Fruit fly (Drosophila melanogaster) whole organism, embryonic: ENCODE measurements around the gene asl.

Experiments
- Atf3 ChIP-seq: fragments of 200-800 bp; sonication (Bioruptor generic); optimal IDR thresholded peaks from 3 replicates; lab custom pipeline; 2016; ENCODE audit warnings: missing biosample characterization, missing genetic modification characterization
- Awh ChIP-seq: fragments of 200-800 bp; sonication (Bioruptor generic); IDR thresholded peaks from 2 replicates; pipeline ENCODE4, ENCODE4 v1.3.6; 2022; ENCODE audit warnings: missing biosample characterization, missing genetic modification characterization
- C15 ChIP-seq: fragments of 200-800 bp; sonication (Bioruptor generic); IDR thresholded peaks from 3 replicates; pipeline ENCODE4 v1.3.6; 2022; ENCODE audit warnings: missing biosample characterization, missing genetic modification characterization
- CG10565 ChIP-seq: fragments of 200-800 bp; sonication (Bioruptor generic); optimal IDR thresholded peaks from 3 replicates; lab custom pipeline; 2016; ENCODE audit warnings: missing biosample characterization, mild to moderate bottlenecking, missing genetic modification characterization
- CG12236 ChIP-seq: fragments of 200-800 bp; sonication (Bioruptor generic); optimal IDR thresholded peaks from 2 replicates; lab custom pipeline; 2016; ENCODE audit warnings: missing biosample characterization, missing genetic modification characterization
- CG12769 ChIP-seq: fragments of 200-800 bp; sonication (Bioruptor generic); optimal IDR thresholded peaks from 2 replicates; lab custom pipeline; 2019; ENCODE audit warnings: missing biosample characterization, mild to moderate bottlenecking, missing genetic modification characterization, moderate library complexity
- CG13287 ChIP-seq: fragments of 200-800 bp; sonication (Bioruptor generic); IDR thresholded peaks from 2 replicates; pipeline ENCODE4 v1.3.6; 2022; ENCODE audit warnings: missing biosample characterization, missing genetic modification characterization; ENCODE audit not compliant: partially characterized antibody
- CG1529 ChIP-seq: fragments of 200-800 bp; sonication (Bioruptor generic); optimal IDR thresholded peaks from 3 replicates; lab custom pipeline; 2018; ENCODE audit warnings: missing biosample characterization, missing genetic modification characterization
- CG15601 ChIP-seq: fragments of 200-800 bp; sonication (Bioruptor generic); optimal IDR thresholded peaks from 3 replicates; lab custom pipeline; 2019; ENCODE audit warnings: missing biosample characterization, mild to moderate bottlenecking, missing genetic modification characterization, moderate library complexity
- CG1603 ChIP-seq: fragments of 200-800 bp; sonication (Bioruptor generic); optimal IDR thresholded peaks from 2 replicates; lab custom pipeline; 2019; ENCODE audit warnings: missing biosample characterization, mild to moderate bottlenecking, missing genetic modification characterization, moderate library complexity
- CG17328 ChIP-seq: fragments of 200-800 bp; sonication (Bioruptor generic); IDR thresholded peaks from 2 replicates; pipeline ENCODE4 v1.3.6; 2022; ENCODE audit warnings: missing biosample characterization, missing genetic modification characterization
- CG2889 ChIP-seq: fragments of 200-800 bp; sonication (Bioruptor generic); IDR thresholded peaks from 3 replicates; pipeline ENCODE4 v1.3.6; 2022; ENCODE audit warnings: missing biosample characterization, missing genetic modification characterization
- CG32772 ChIP-seq: fragments of 200-800 bp; sonication (Bioruptor generic); IDR thresholded peaks from 2 replicates; pipeline ENCODE4 v1.3.6; 2022; ENCODE audit warnings: missing biosample characterization, missing genetic modification characterization
- CG34376 ChIP-seq: fragments of 200-800 bp; sonication (Bioruptor generic); optimal IDR thresholded peaks from 2 replicates; lab custom pipeline; 2018; ENCODE audit warnings: missing biosample characterization, mild to moderate bottlenecking, missing genetic modification characterization
- CG42726 ChIP-seq: fragments of 200-800 bp; sonication (Bioruptor generic); IDR thresholded peaks from 2 replicates; pipeline ENCODE4 v1.3.6; 2022; ENCODE audit warnings: missing biosample characterization, missing genetic modification characterization; ENCODE audit not compliant: partially characterized antibody
- CG6254 ChIP-seq: fragments of 200-800 bp; sonication (Bioruptor generic); optimal IDR thresholded peaks from 3 replicates; lab custom pipeline; 2017; ENCODE audit warnings: mild to moderate bottlenecking, missing biosample characterization, missing genetic modification reagents, missing genetic modification characterization
- CG6689 ChIP-seq: fragments of 200-800 bp; sonication (Bioruptor generic); IDR thresholded peaks from 2 replicates; pipeline ENCODE4 v1.3.6; 2022; ENCODE audit warnings: missing biosample characterization, missing genetic modification characterization
- CG6791 ChIP-seq: fragments of 200-800 bp; sonication (Bioruptor generic); IDR thresholded peaks from 3 replicates; pipeline ENCODE4 v1.3.6; 2022; ENCODE audit warnings: missing biosample characterization, missing genetic modification characterization; ENCODE audit not compliant: partially characterized antibody
- CG7271 ChIP-seq: fragments of 200-800 bp; sonication (Bioruptor generic); optimal IDR thresholded peaks from 2 replicates; lab custom pipeline; 2018; ENCODE audit warnings: missing biosample characterization, mild to moderate bottlenecking, missing genetic modification characterization, moderate library complexity
- CG9609 ChIP-seq: fragments of 200-800 bp; sonication (Bioruptor generic); optimal IDR thresholded peaks from 3 replicates; lab custom pipeline; 2016; ENCODE audit warnings: missing biosample characterization, missing genetic modification characterization
- CG9817 ChIP-seq: fragments of 200-800 bp; sonication (Bioruptor generic); optimal IDR thresholded peaks from 2 replicates; lab custom pipeline; 2018; ENCODE audit warnings: missing biosample characterization, mild to moderate bottlenecking, missing genetic modification characterization, moderate library complexity
- Chrac-16 ChIP-seq: fragments of 200-800 bp; sonication (Bioruptor generic); optimal IDR thresholded peaks from 3 replicates; lab custom pipeline; 2016; ENCODE audit warnings: missing biosample characterization, missing genetic modification characterization
- CrebB ChIP-seq: fragments of 200-800 bp; sonication (Bioruptor generic); optimal IDR thresholded peaks from 3 replicates; lab custom pipeline; 2018; ENCODE audit warnings: missing biosample characterization, mild to moderate bottlenecking, missing genetic modification characterization
- Dip2 ChIP-seq: fragments of 200-800 bp; sonication (Bioruptor generic); IDR thresholded peaks from 2 replicates; pipeline ENCODE4 v1.3.6; 2022; ENCODE audit warnings: missing biosample characterization, missing genetic modification characterization
- E2f1 ChIP-seq: fragments of 200-800 bp; sonication (Bioruptor generic); IDR thresholded peaks from 2 replicates; pipeline ENCODE4 v1.3.6; 2022; ENCODE audit warnings: missing biosample characterization, missing genetic modification characterization
- Hand ChIP-seq: fragments of 200-800 bp; sonication (Bioruptor generic); optimal IDR thresholded peaks from 2 replicates; lab custom pipeline; 2017; ENCODE audit warnings: mild to moderate bottlenecking, missing biosample characterization, missing genetic modification reagents, missing genetic modification characterization
- Hey ChIP-seq: fragments of 200-800 bp; sonication (Bioruptor generic); optimal IDR thresholded peaks from 3 replicates; lab custom pipeline; 2018; ENCODE audit warnings: missing biosample characterization, mild to moderate bottlenecking, missing genetic modification characterization
- HmgZ ChIP-seq: fragments of 200-800 bp; sonication (Bioruptor generic); optimal IDR thresholded peaks from 2 replicates; lab custom pipeline; 2018; ENCODE audit warnings: missing biosample characterization, mild to moderate bottlenecking, missing genetic modification characterization
- Hmx ChIP-seq: fragments of 200-800 bp; sonication (Bioruptor generic); optimal IDR thresholded peaks from 2 replicates; lab custom pipeline; 2016; ENCODE audit warnings: missing biosample characterization, missing genetic modification characterization
- Hr51 ChIP-seq, 2 experiments: fragments of 200-800 bp; sonication (Bioruptor generic); optimal IDR thresholded peaks; 2 replicates in 1 of 2; 3 replicates in 1 of 2; lab custom pipeline; 2016 to 2018; ENCODE audit warnings: missing biosample characterization in 2 of 2, missing genetic modification characterization in 2 of 2, mild to moderate bottlenecking in 1 of 2, moderate library complexity in 1 of 2
- Kr ChIP-seq: fragments of 200-800 bp; sonication (Bioruptor generic); optimal IDR thresholded peaks from 2 replicates; lab custom pipeline; 2017; ENCODE audit warnings: missing biosample characterization, mild to moderate bottlenecking, missing genetic modification characterization
- Mad ChIP-seq: fragments of 200-800 bp; sonication (Bioruptor generic); optimal IDR thresholded peaks from 2 replicates; lab custom pipeline; 2016; ENCODE audit warnings: missing biosample characterization, missing genetic modification characterization
- Oli ChIP-seq: fragments of 200-800 bp; sonication (Bioruptor generic); optimal IDR thresholded peaks from 2 replicates; lab custom pipeline; 2018; ENCODE audit warnings: missing biosample characterization, mild to moderate bottlenecking, missing genetic modification characterization, moderate library complexity
- Opbp ChIP-seq: fragments of 200-800 bp; sonication (Bioruptor generic); IDR thresholded peaks from 3 replicates; pipeline ENCODE4 v1.3.6; 2022; ENCODE audit warnings: missing biosample characterization, missing genetic modification characterization; ENCODE audit not compliant: partially characterized antibody
- Ravus ChIP-seq: fragments of 200-800 bp; sonication (Bioruptor generic); IDR thresholded peaks from 2 replicates; pipeline ENCODE4 v1.3.6; 2022; ENCODE audit warnings: missing biosample characterization, missing genetic modification characterization
- YL-1 ChIP-seq: fragments of 200-800 bp; sonication (Bioruptor generic); optimal IDR thresholded peaks from 3 replicates; lab custom pipeline; 2017; ENCODE audit warnings: missing biosample characterization, mild to moderate bottlenecking, missing genetic modification characterization
- bigmax ChIP-seq: fragments of 200-800 bp; sonication (Bioruptor generic); optimal IDR thresholded peaks from 2 replicates; lab custom pipeline; 2018; ENCODE audit warnings: missing biosample characterization, mild to moderate bottlenecking, missing genetic modification characterization
- gce ChIP-seq: fragments of 200-800 bp; sonication (Bioruptor generic); IDR thresholded peaks from 3 replicates; pipeline ENCODE4 v1.3.6; 2022; ENCODE audit warnings: missing biosample characterization, missing genetic modification characterization
- jumu ChIP-seq: fragments of 200-800 bp; sonication (Bioruptor generic); optimal IDR thresholded peaks from 3 replicates; lab custom pipeline; 2016; ENCODE audit warnings: missing biosample characterization, missing genetic modification characterization
- mirr ChIP-seq: fragments of 200-800 bp; sonication (Bioruptor generic); optimal IDR thresholded peaks from 3 replicates; lab custom pipeline; 2018; ENCODE audit warnings: missing biosample characterization, mild to moderate bottlenecking, missing genetic modification characterization
- org-1 ChIP-seq: fragments of 200-800 bp; sonication (Bioruptor generic); optimal IDR thresholded peaks from 2 replicates; lab custom pipeline; 2017; ENCODE audit warnings: missing biosample characterization, missing genetic modification characterization
- pfk ChIP-seq: fragments of 200-800 bp; sonication (Bioruptor generic); optimal IDR thresholded peaks from 2 replicates; lab custom pipeline; 2018; ENCODE audit warnings: missing biosample characterization, mild to moderate bottlenecking, missing genetic modification characterization, moderate library complexity
- pnt ChIP-seq: fragments of 200-800 bp; sonication (Bioruptor generic); optimal IDR thresholded peaks from 3 replicates; lab custom pipeline; 2016; ENCODE audit warnings: missing biosample characterization, missing genetic modification characterization
- repo ChIP-seq: fragments of 200-800 bp; sonication (Bioruptor generic); optimal IDR thresholded peaks from 2 replicates; lab custom pipeline; 2016; ENCODE audit warnings: missing biosample characterization, missing genetic modification characterization
- row ChIP-seq: fragments of 200-800 bp; sonication (Bioruptor generic); IDR thresholded peaks from 3 replicates; pipeline ENCODE4 v1.3.6; 2022; ENCODE audit warnings: missing biosample characterization, missing genetic modification characterization
- tgo ChIP-seq: fragments of 200-800 bp; sonication (Bioruptor generic); IDR thresholded peaks from 3 replicates; pipeline ENCODE4 v1.3.6; 2022; ENCODE audit warnings: missing biosample characterization, missing genetic modification characterization
- tll ChIP-seq, 2 experiments: fragments of 200-800 bp in 1 of 2; fragments of >200 bp in 1 of 2; sonication (Bioruptor generic) in 1 of 2; optimal IDR thresholded peaks; 2 replicates each; lab custom pipeline; 2017 to 2019; ENCODE audit warnings: missing biosample characterization in 2 of 2, missing genetic modification characterization in 2 of 2, mild to moderate bottlenecking in 1 of 2, moderate library complexity in 1 of 2
- ttk ChIP-seq: fragments of 200-800 bp; sonication (Bioruptor generic); IDR thresholded peaks from 2 replicates; pipeline ENCODE4 v2.1.2; 2022; ENCODE audit warnings: missing biosample characterization, missing genetic modification characterization
- vvl ChIP-seq: fragments of 200-800 bp; sonication (Bioruptor generic); IDR thresholded peaks from 2 replicates; pipeline ENCODE4 v1.3.6; 2022; ENCODE audit warnings: missing biosample characterization, missing genetic modification characterization
- wek ChIP-seq: fragments of 200-800 bp; sonication (Bioruptor generic); optimal IDR thresholded peaks from 3 replicates; lab custom pipeline; 2018; ENCODE audit warnings: missing biosample characterization, mild to moderate bottlenecking, missing genetic modification characterization, moderate library complexity

The asl gene

dm6 chr3R:5622985-5623630 lies 16.8 kb upstream of the asl start (continued):
- TF ChIP-seq pfk (GFP tag; lab: Kevin White, UChicago) (peak; percentile 86), gce (GFP tag; lab: Robert Waterston, UW) (no peak), CG6791 (no peak), Opbp (GFP tag; lab: Robert Waterston, UW) (no peak), bigmax (GFP tag; lab: Kevin White, UChicago) (peak; percentile 62), repo (GFP tag; lab: Kevin White, UChicago) (peak; percentile 75), E2f1 (GFP tag; lab: Robert Waterston, UW) (no peak), CG10565 (GFP tag; lab: Kevin White, UChicago) (no peak), Chrac-16 (peak; percentile 38), CG15601 (peak; percentile 87), YL-1 (peak; percentile 77), jumu (GFP tag; lab: Kevin White, UChicago) (peak; percentile 41), CG9817 (tag; lab: Kevin White, UChicago) (peak; percentile 42), CG9609 (peak; percentile 29), CG42726 (GFP tag; lab: Robert Waterston, UW) (no peak), CG6254 (peak; percentile 78), CrebB (tag; lab: Kevin White, UChicago) (peak; percentile 83), Atf3 (peak; percentile 64), CG12769 (peak; percentile 73), wek (GFP tag; lab: Kevin White, UChicago) (peak; percentile 89), Hand (GFP tag; lab: Kevin White, UChicago) (peak; percentile 51), CG7271 (tag; lab: Kevin White, UChicago) (peak; percentile 78), Kr (GFP tag; lab: Kevin White, UChicago) (peak; percentile 77), row (GFP tag; lab: Robert Waterston, UW) (no peak), tll (GFP tag; optimal IDR thresholded peaks at IDR 0.05; lab: Kevin White, UChicago) (peak in 1 of 2 experiments; percentile 49), Hey (tag; lab: Kevin White, UChicago) (peak; percentile 81), ttk (GFP tag; lab: Robert Waterston, UW) (no peak), CG12236 (GFP tag; lab: Kevin White, UChicago) (peak; percentile 77), Hmx (no peak), Oli (tag; lab: Kevin White, UChicago) (peak; percentile 23), Hr51 (GFP tag; optimal IDR thresholded peaks at IDR 0.05; lab: Kevin White, UChicago) (peak; percentile 44 to 66), tgo (GFP tag; lab: Robert Waterston, UW) (no peak), CG1603 (peak; percentile 81), Ravus (GFP tag; lab: Robert Waterston, UW) (no peak), org-1 (GFP tag; lab: Kevin White, UChicago) (peak; percentile 69), Mad (GFP tag; lab: Kevin White, UChicago) (peak; percentile 64), CG34376 (peak; percentile 86), HmgZ (tag; lab: Kevin White, UChicago) (peak; percentile 89), CG1529 (GFP tag; lab: Kevin White, UChicago) (peak; percentile 79), CG17328 (no peak), pnt (peak; percentile 48), Awh (no peak), C15 (GFP tag; lab: Robert Waterston, UW) (no peak), Dip2 (GFP tag; lab: Robert Waterston, UW) (no peak), mirr (peak; percentile 90), CG2889 (GFP tag; lab: Robert Waterston, UW) (no peak), CG32772 (GFP tag; lab: Robert Waterston, UW) (no peak), CG13287 (GFP tag; lab: Robert Waterston, UW) (no peak), CG6689 (GFP tag; lab: Robert Waterston, UW) (no peak), vvl (GFP tag; lab: Robert Waterston, UW) (no peak)
